Worm (Caenorhabditis elegans) whole organism, late embryonic: ENCODE data around the gene glf-1.

Experiments used
- ama-1 ChIP-seq: fragments of 150-350 bp; optimal IDR thresholded peaks from 2 replicates; lab custom pipeline; 2014
- eyg-1 ChIP-seq: sonication (generic microtip); optimal IDR thresholded peaks from 2 replicates; lab custom pipeline; 2016; ENCODE audit warnings: missing genotype, missing genetic modification characterization, missing compliant biosample characterization
- pat-9 ChIP-seq: fragments of 200-800 bp; sonication (Bioruptor generic); optimal IDR thresholded peaks from 2 replicates; lab custom pipeline; 2018; ENCODE audit warnings: mild to moderate bottlenecking, missing genetic modification characterization, moderate library complexity, missing compliant biosample characterization

DNA sequence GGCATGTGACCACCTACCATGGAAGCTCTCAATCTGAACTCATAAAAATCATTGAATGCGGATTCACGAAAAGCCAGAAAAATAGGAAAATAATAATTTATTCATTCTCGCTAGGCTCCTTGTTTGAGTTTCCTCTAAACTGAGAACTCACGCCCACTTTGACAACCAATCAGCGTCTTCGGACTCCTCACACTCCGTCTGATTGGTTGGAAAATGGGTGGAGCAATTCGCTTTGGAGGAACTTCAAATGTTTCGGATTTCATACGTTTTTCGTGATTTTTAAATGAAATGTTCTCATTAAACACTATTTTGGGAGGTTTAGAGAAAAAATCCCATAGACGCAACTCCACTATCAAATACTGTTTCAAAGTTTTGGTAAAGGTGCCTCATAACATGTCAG is 42.7 kb upstream of the glf-1 start:
- TF ChIP-seq eyg-1: no peak
- TF ChIP-seq ama-1 (lab: Kevin White, UChicago): no peak
- TF ChIP-seq pat-9 (tag; lab: Kevin White, UChicago): no peak
